Fruit fly (Drosophila melanogaster) whole organism, prepupa: Measurements from ENCODE around the gene pyd.

Experiments
- Blimp-1 ChIP-seq: fragments of 200-800 bp; sonication (Bioruptor generic); optimal IDR thresholded peaks from 3 replicates; lab custom pipeline; 2017; ENCODE audit warnings: missing biosample characterization, missing genetic modification characterization, mild to moderate bottlenecking, moderate library complexity, missing genetic modification reagents
- CG10631 ChIP-seq: fragments of 200-800 bp; sonication (Bioruptor generic); optimal IDR thresholded peaks from 2 replicates; lab custom pipeline; 2016; ENCODE audit warnings: missing biosample characterization, missing genetic modification characterization
- CG10669 ChIP-seq: fragments of 200-800 bp; sonication (Bioruptor generic); optimal IDR thresholded peaks from 3 replicates; lab custom pipeline; 2018; ENCODE audit warnings: missing biosample characterization, mild to moderate bottlenecking, missing genetic modification characterization, moderate library complexity
- CG11902 ChIP-seq: fragments of 200-800 bp; sonication (Bioruptor generic); optimal IDR thresholded peaks from 3 replicates; lab custom pipeline; 2016; ENCODE audit warnings: missing biosample characterization, missing genetic modification characterization
- CG15336 ChIP-seq: fragments of 200-800 bp; sonication (Bioruptor generic); IDR thresholded peaks from 2 replicates; pipeline ENCODE4 v1.3.6; 2022; ENCODE audit warnings: missing biosample characterization, missing genetic modification characterization
- CG1621 ChIP-seq: fragments of 200-800 bp; sonication (Bioruptor generic); optimal IDR thresholded peaks from 3 replicates; lab custom pipeline; 2018; ENCODE audit warnings: missing biosample characterization, mild to moderate bottlenecking, missing genetic modification characterization
- CG16779 ChIP-seq: fragments of 200-800 bp; sonication (Bioruptor generic); optimal IDR thresholded peaks from 3 replicates; lab custom pipeline; 2017; ENCODE audit warnings: missing biosample characterization, mild to moderate bottlenecking, missing genetic modification characterization
- CG3032 ChIP-seq: fragments of 200-800 bp; optimal IDR thresholded peaks from 2 replicates; lab custom pipeline; 2019; ENCODE audit warnings: missing biosample characterization, mild to moderate bottlenecking, missing genetic modification characterization, moderate library complexity
- CG32006 ChIP-seq: fragments of 200-800 bp; sonication (Bioruptor generic); optimal IDR thresholded peaks from 3 replicates; lab custom pipeline; 2017; ENCODE audit warnings: missing biosample characterization, mild to moderate bottlenecking, missing genetic modification characterization
- CG34406 ChIP-seq: fragments of 200-800 bp; sonication (Bioruptor generic); optimal IDR thresholded peaks from 3 replicates; lab custom pipeline; 2016; ENCODE audit warnings: missing biosample characterization, missing genetic modification characterization
- CG3919 ChIP-seq: fragments of 200-800 bp; sonication (Bioruptor generic); optimal IDR thresholded peaks from 3 replicates; lab custom pipeline; 2016; ENCODE audit warnings: missing biosample characterization, missing genetic modification characterization
- CG4318 ChIP-seq: fragments of 200-800 bp; sonication (Bioruptor generic); optimal IDR thresholded peaks from 3 replicates; lab custom pipeline; 2017; ENCODE audit warnings: missing biosample characterization, mild to moderate bottlenecking, missing genetic modification characterization
- CG6163 ChIP-seq: fragments of 200-800 bp; sonication (Bioruptor generic); IDR thresholded peaks from 3 replicates; pipeline ENCODE4 v1.3.6; 2022; ENCODE audit warnings: missing biosample characterization, missing genetic modification characterization
- CG6276 ChIP-seq: fragments of 200-800 bp; sonication (Bioruptor generic); optimal IDR thresholded peaks from 2 replicates; lab custom pipeline; 2017; ENCODE audit warnings: missing biosample characterization, mild to moderate bottlenecking, missing genetic modification characterization
- CG6808 ChIP-seq: fragments of 200-800 bp; sonication (Bioruptor generic); optimal IDR thresholded peaks from 3 replicates; lab custom pipeline; 2017; ENCODE audit warnings: missing biosample characterization, missing genetic modification characterization, mild to moderate bottlenecking, moderate library complexity, missing genetic modification reagents
- CG7368 ChIP-seq: fragments of 200-800 bp; sonication (Bioruptor generic); optimal IDR thresholded peaks from 3 replicates; lab custom pipeline; 2016; ENCODE audit warnings: missing biosample characterization, missing genetic modification characterization
- CG8119 ChIP-seq: fragments of 200-800 bp; sonication (Bioruptor generic); IDR thresholded peaks from 3 replicates; pipeline ENCODE4 v1.3.6; 2022; ENCODE audit warnings: missing biosample characterization, missing genetic modification characterization
- CG8632 ChIP-seq: fragments of 200-800 bp; sonication (Bioruptor generic); optimal IDR thresholded peaks from 3 replicates; lab custom pipeline; 2016; ENCODE audit warnings: missing biosample characterization, missing genetic modification characterization
- Eip75B ChIP-seq: fragments of 200-800 bp; sonication (Bioruptor generic); optimal IDR thresholded peaks from 3 replicates; lab custom pipeline; 2016; ENCODE audit warnings: missing biosample characterization, missing genetic modification characterization
- Eip78C ChIP-seq: fragments of 200-800 bp; sonication (Bioruptor generic); peaks from one replicate; lab custom pipeline; 2016; ENCODE audit warnings: missing biosample characterization, missing genetic modification characterization
- Ets21C ChIP-seq: fragments of 200-800 bp; sonication (Bioruptor generic); optimal IDR thresholded peaks from 3 replicates; lab custom pipeline; 2016; ENCODE audit warnings: missing biosample characterization, missing genetic modification characterization
- Gug ChIP-seq: fragments of 200-800 bp; sonication (Bioruptor generic); IDR thresholded peaks from 2 replicates; pipeline ENCODE4 v1.3.6; 2022; ENCODE audit warnings: missing biosample characterization, missing genetic modification characterization
- Hr38 ChIP-seq: sonication (Bioruptor generic); optimal IDR thresholded peaks from 2 replicates; lab custom pipeline; 2016; ENCODE audit warnings: missing biosample characterization, missing genetic modification characterization
- Hr39 ChIP-seq: fragments of 200-800 bp; sonication (Bioruptor generic); optimal IDR thresholded peaks from 2 replicates; lab custom pipeline; 2016; ENCODE audit warnings: missing biosample characterization, missing genetic modification characterization
- Hr4 ChIP-seq: fragments of 200-800 bp; sonication (Bioruptor generic); optimal IDR thresholded peaks from 3 replicates; lab custom pipeline; 2016; ENCODE audit warnings: missing biosample characterization, missing genetic modification characterization
- Lpt ChIP-seq: fragments of 200-800 bp; sonication (Bioruptor generic); optimal IDR thresholded peaks from 3 replicates; lab custom pipeline; 2016; ENCODE audit warnings: missing biosample characterization, missing genetic modification characterization
- Met ChIP-seq: fragments of 200-800 bp; sonication (Bioruptor generic); optimal IDR thresholded peaks from 3 replicates; lab custom pipeline; 2016; ENCODE audit warnings: missing biosample characterization, missing genetic modification characterization
- Smox ChIP-seq: fragments of 200-800 bp; sonication (Bioruptor generic); optimal IDR thresholded peaks from 3 replicates; lab custom pipeline; 2016; ENCODE audit warnings: missing biosample characterization, missing genetic modification characterization
- Sox102F ChIP-seq: fragments of 200-800 bp; sonication (Bioruptor generic); optimal IDR thresholded peaks from 2 replicates; lab custom pipeline; 2016; ENCODE audit warnings: missing biosample characterization, mild to moderate bottlenecking, missing genetic modification characterization
- Sox15 ChIP-seq: fragments of 200-800 bp; sonication (Bioruptor generic); optimal IDR thresholded peaks from 3 replicates; lab custom pipeline; 2016; ENCODE audit warnings: missing biosample characterization, missing genetic modification characterization
- acj6 ChIP-seq: fragments of 200-800 bp; sonication (Bioruptor generic); optimal IDR thresholded peaks from 3 replicates; lab custom pipeline; 2016; ENCODE audit warnings: missing biosample characterization, missing genetic modification characterization
- cyc ChIP-seq: fragments of 200-800 bp; sonication (Bioruptor generic); optimal IDR thresholded peaks from 3 replicates; lab custom pipeline; 2016; ENCODE audit warnings: missing biosample characterization, missing genetic modification characterization
- dac ChIP-seq: fragments of 200-800 bp; sonication (Bioruptor generic); optimal IDR thresholded peaks from 2 replicates; lab custom pipeline; 2017; ENCODE audit warnings: missing biosample characterization, mild to moderate bottlenecking, missing genetic modification characterization
- dsx ChIP-seq: fragments of 200-800 bp; optimal IDR thresholded peaks from 3 replicates; lab custom pipeline; 2019; ENCODE audit warnings: missing biosample characterization, mild to moderate bottlenecking, missing genetic modification characterization, moderate library complexity; ENCODE audit not compliant: poor library complexity, severe bottlenecking
- eg ChIP-seq: fragments of 200-800 bp; sonication (Bioruptor generic); IDR thresholded peaks from 3 replicates; pipeline ENCODE4 v1.3.6; 2022; ENCODE audit warnings: missing biosample characterization, missing genetic modification characterization
- esn ChIP-seq: fragments of 200-800 bp; sonication (Bioruptor generic); optimal IDR thresholded peaks from 2 replicates; lab custom pipeline; 2016; ENCODE audit warnings: missing biosample characterization, mild to moderate bottlenecking, missing genetic modification characterization, moderate library complexity
- fd59A ChIP-seq: fragments of 200-800 bp; sonication (Bioruptor generic); optimal IDR thresholded peaks from 2 replicates; lab custom pipeline; 2017; ENCODE audit warnings: missing biosample characterization, mild to moderate bottlenecking, missing genetic modification characterization, missing genetic modification reagents
- fd85E ChIP-seq: fragments of 200-800 bp; sonication (Bioruptor generic); optimal IDR thresholded peaks from 3 replicates; lab custom pipeline; 2016; ENCODE audit warnings: missing biosample characterization, missing genetic modification characterization
- fkh ChIP-seq: fragments of 200-800 bp; sonication (Bioruptor generic); optimal IDR thresholded peaks from 3 replicates; lab custom pipeline; 2017; ENCODE audit warnings: missing biosample characterization, mild to moderate bottlenecking, missing genetic modification characterization, moderate library complexity
- lz ChIP-seq: fragments of 200-800 bp; sonication (Bioruptor generic); optimal IDR thresholded peaks from 3 replicates; lab custom pipeline; 2016; ENCODE audit warnings: missing biosample characterization, missing genetic modification characterization
- salr ChIP-seq, 2 experiments: fragments of 200-800 bp; sonication (Bioruptor generic); optimal IDR thresholded peaks; 3 replicates each; lab custom pipeline; 2016 to 2018; ENCODE audit warnings: missing biosample characterization in 2 of 2, missing genetic modification characterization in 2 of 2, mild to moderate bottlenecking in 1 of 2
- spab ChIP-seq: fragments of 200-800 bp; sonication (Bioruptor generic); optimal IDR thresholded peaks from 2 replicates; lab custom pipeline; 2017; ENCODE audit warnings: missing biosample characterization, mild to moderate bottlenecking, missing genetic modification characterization, missing genetic modification reagents
- ss ChIP-seq, 2 experiments: fragments of 200-800 bp; sonication (Bioruptor generic); optimal IDR thresholded peaks; 2 replicates in 1 of 2; 3 replicates in 1 of 2; lab custom pipeline; 2017 to 2018; ENCODE audit warnings: mild to moderate bottlenecking in 2 of 2, missing biosample characterization in 2 of 2, missing genetic modification characterization in 2 of 2, moderate library complexity in 1 of 2
- svp ChIP-seq: fragments of 200-800 bp; sonication (Bioruptor generic); peaks from one replicate; lab custom pipeline; 2016; ENCODE audit warnings: missing biosample characterization, missing genetic modification characterization
- topi ChIP-seq: fragments of 200-800 bp; sonication (Bioruptor generic); optimal IDR thresholded peaks from 3 replicates; lab custom pipeline; 2016; ENCODE audit warnings: missing biosample characterization, missing genetic modification characterization

The pyd gene

DNA sequence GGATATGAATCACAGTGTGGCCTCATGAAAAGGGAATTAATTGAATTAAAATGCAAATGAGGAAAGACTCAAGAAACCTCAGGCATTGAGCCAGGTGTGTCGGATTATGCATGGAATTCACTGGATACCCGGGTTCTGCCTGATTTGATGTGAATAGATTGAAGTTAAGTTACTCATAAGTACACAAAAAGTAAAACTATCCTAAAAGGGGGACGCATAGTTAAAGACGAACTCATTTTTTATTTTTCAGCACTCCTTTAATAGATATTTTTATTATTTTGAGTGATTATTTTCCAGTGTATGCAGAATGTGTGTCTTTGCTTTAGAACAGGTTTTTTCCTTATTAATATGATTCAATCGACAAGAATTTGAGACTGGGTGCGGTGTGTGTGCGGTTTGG, 78.5 kb downstream of the pyd start (continued):
- peak; percentile 44 for TF ChIP-seq topi (GFP tag; lab: Kevin White, UChicago)
- peak; percentile 24 for TF ChIP-seq CG8632 (GFP tag; lab: Kevin White, UChicago)
- no peak for TF ChIP-seq spab
- no peak for TF ChIP-seq CG6276
- no peak for TF ChIP-seq CG1621 (tag; lab: Kevin White, UChicago)
- no peak for TF ChIP-seq CG10631 (GFP tag; lab: Kevin White, UChicago)
- peak; percentile 28 for TF ChIP-seq Sox102F
- TF ChIP-seq Hr38 (GFP tag; lab: Kevin White, UChicago), result no peak
- TF ChIP-seq Lpt (GFP tag; lab: Kevin White, UChicago), result no peak
- peak; percentile 34 for TF ChIP-seq Eip78C (GFP tag; lab: Kevin White, UChicago)
- no peak for TF ChIP-seq dac (GFP tag; lab: Kevin White, UChicago)
- no peak for TF ChIP-seq Gug
- peak; percentile 54 for TF ChIP-seq Hr39
- no peak for TF ChIP-seq salr (GFP tag; optimal IDR thresholded peaks at IDR 0.05; lab: Kevin White, UChicago)
- peak; percentile 68 for TF ChIP-seq esn (GFP tag; lab: Kevin White, UChicago)
- TF ChIP-seq Smox, result peak; percentile 46
- no peak for TF ChIP-seq fd85E (GFP tag; lab: Kevin White, UChicago)
- TF ChIP-seq eg (GFP tag; lab: Robert Waterston, UW), result peak; percentile 64; the same call in 2 of the 3 replicates
- no peak for TF ChIP-seq Blimp-1 (GFP tag; lab: Kevin White, UChicago)
- no peak for TF ChIP-seq CG15336 (GFP tag; lab: Robert Waterston, UW)
- no peak for TF ChIP-seq Hr4 (GFP tag; lab: Kevin White, UChicago)
- no peak for TF ChIP-seq CG3032
- 0 out of 3 replicates have a peak, but pooled peaks have one; percentile 24 for TF ChIP-seq CG8119 (GFP tag; lab: Robert Waterston, UW)
- no peak for TF ChIP-seq CG6808
- TF ChIP-seq fkh (GFP tag; lab: Kevin White, UChicago), result no peak
- no peak for TF ChIP-seq CG16779 (tag; lab: Kevin White, UChicago)
- peak; percentile 63 for TF ChIP-seq Met
- TF ChIP-seq, all 60 proteins: peak for 25

dm6 chr3R:8850616-8851015, 81.1 kb downstream of the pyd start:
- no peak for TF ChIP-seq Sox15 (GFP tag; lab: Kevin White, UChicago)
- peak; percentile 66 for TF ChIP-seq fkh (GFP tag; lab: Kevin White, UChicago)
- TF ChIP-seq Hr4 (GFP tag; lab: Kevin White, UChicago), result no peak

- TF ChIP-seq fd85E (GFP tag; lab: Kevin White, UChicago), result no peak
- peak; percentile 68 for TF ChIP-seq CG3919
- TF ChIP-seq Gug, result peak; percentile 48; the same call in 1 of the 2 replicates
- no peak for TF ChIP-seq fkh (GFP tag; lab: Kevin White, UChicago)
- TF ChIP-seq CG4318 (GFP tag; lab: Kevin White, UChicago), result peak; percentile 21
- TF ChIP-seq CG8632 (GFP tag; lab: Kevin White, UChicago), result peak; percentile 33
- TF ChIP-seq Eip75B (GFP tag; lab: Kevin White, UChicago), result peak; percentile 64
- TF ChIP-seq dsx (GFP tag; lab: Kevin White, UChicago), result peak; percentile 42
- TF ChIP-seq Sox102F, result peak; percentile 60
- no peak for TF ChIP-seq Hr38 (GFP tag; lab: Kevin White, UChicago)
- TF ChIP-seq Ets21C (GFP tag; lab: Kevin White, UChicago), result no peak
- peak; percentile 64 for TF ChIP-seq CG10669 (GFP tag; lab: Kevin White, UChicago)
- TF ChIP-seq CG6276, result peak; percentile 52
- peak; percentile 11 for TF ChIP-seq CG11902 (GFP tag; lab: Kevin White, UChicago)
- peak; percentile 54 for TF ChIP-seq cyc (GFP tag; lab: Kevin White, UChicago)
- TF ChIP-seq Eip78C (GFP tag; lab: Kevin White, UChicago), result peak; percentile 87
- TF ChIP-seq fd59A (GFP tag; lab: Kevin White, UChicago), result peak; percentile 2
- TF ChIP-seq lz, result peak; percentile 53
- TF ChIP-seq CG32006 (GFP tag; lab: Kevin White, UChicago), result peak; percentile 73
- peak in 1 of 2 experiments; percentile 50 for TF ChIP-seq ss (GFP tag; optimal IDR thresholded peaks at IDR 0.05; lab: Kevin White, UChicago)
- TF ChIP-seq CG8119 (GFP tag; lab: Robert Waterston, UW), result peak; percentile 70
- TF ChIP-seq CG34406 (GFP tag; lab: Kevin White, UChicago), result peak; percentile 49
- TF ChIP-seq dac (GFP tag; lab: Kevin White, UChicago), result peak; percentile 11
- TF ChIP-seq CG7368 (GFP tag; lab: Kevin White, UChicago), result peak; percentile 35
- TF ChIP-seq svp (GFP tag; lab: Kevin White, UChicago), result peak; percentile 83
- TF ChIP-seq CG3032, result peak; percentile 35
- TF ChIP-seq acj6, result peak; percentile 50
- peak; percentile 72 for TF ChIP-seq CG6163
- peak; percentile 55 for TF ChIP-seq spab
Measured at dm6 chr3R:8849373-8850228, 82.1 kb downstream of the pyd start.
